Fruit fly (Drosophila melanogaster) whole organism, embryonic: Measurements from ENCODE around the gene CG32452.

ENCODE experiments used
- Blimp-1 ChIP-seq: fragments of 200-800 bp; sonication (Bioruptor generic); optimal IDR thresholded peaks from 3 replicates; lab custom pipeline; 2018; ENCODE audit warnings: missing biosample characterization, missing genetic modification characterization, mild to moderate bottlenecking, moderate library complexity, missing genetic modification reagents
- CG10321 ChIP-seq: fragments of 200-800 bp; sonication (Bioruptor generic); IDR thresholded peaks from 2 replicates; pipeline ENCODE4 v1.3.6; 2022; ENCODE audit warnings: missing biosample characterization, missing genetic modification characterization
- CG12104 ChIP-seq: fragments of 200-800 bp; sonication (Bioruptor generic); optimal IDR thresholded peaks from 3 replicates; lab custom pipeline; 2016; ENCODE audit warnings: missing biosample characterization, missing genetic modification characterization
- CG16813 ChIP-seq: fragments of 200-800 bp; sonication (Bioruptor generic); IDR thresholded peaks from 3 replicates; pipeline ENCODE4 v1.3.6; 2022; ENCODE audit warnings: missing biosample characterization, missing genetic modification characterization; ENCODE audit not compliant: partially characterized antibody
- CG8089 ChIP-seq: fragments of 200-800 bp; sonication (Bioruptor generic); optimal IDR thresholded peaks from 3 replicates; lab custom pipeline; 2016; ENCODE audit warnings: missing biosample characterization, missing genetic modification characterization
- GATAe ChIP-seq: fragments of 200-800 bp; sonication (Bioruptor generic); conservative IDR thresholded peaks from 2 replicates; pipeline ENCODE4 v1.3.6; 2022; ENCODE audit warnings: missing biosample characterization, missing genetic modification characterization
- emc ChIP-seq: fragments of 200-800 bp; sonication (Bioruptor generic); optimal IDR thresholded peaks from 2 replicates; lab custom pipeline; 2016; ENCODE audit warnings: missing biosample characterization, missing genetic modification characterization
- h ChIP-seq: fragments of >200 bp; optimal IDR thresholded peaks from 2 replicates; lab custom pipeline; 2017

DNA sequence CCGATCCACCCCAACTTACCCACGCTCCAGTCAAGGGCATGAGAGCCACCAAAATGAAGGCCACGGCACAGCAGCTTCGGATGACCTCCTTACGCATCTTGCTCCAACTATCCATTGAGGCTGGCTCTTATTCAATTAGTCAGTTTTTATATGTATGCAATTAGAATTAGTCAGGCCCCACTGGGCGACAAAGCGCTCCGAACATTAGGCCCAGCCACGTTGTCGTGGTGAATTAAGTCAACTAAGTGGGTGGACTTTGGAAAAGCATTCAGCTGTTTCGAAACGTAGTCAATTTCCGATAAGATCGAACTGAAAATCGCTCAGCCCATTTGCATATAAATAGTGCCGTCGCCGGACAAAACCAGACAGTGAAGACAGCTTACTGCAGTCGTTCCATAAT, 30.5 kb upstream of the CG32452 start, which contains the start of the genes CG14455 and CG14456:
- no peak for TF ChIP-seq h (lab: Kevin White, UChicago)
- no peak for TF ChIP-seq GATAe (GFP tag; lab: Robert Waterston, UW)
- no peak for TF ChIP-seq Blimp-1
- TF ChIP-seq CG16813 (GFP tag; lab: Robert Waterston, UW): no peak
- TF ChIP-seq emc (GFP tag; lab: Kevin White, UChicago): no peak
- no peak for TF ChIP-seq CG12104 (GFP tag; lab: Kevin White, UChicago)
- TF ChIP-seq CG8089: no peak
- no peak for TF ChIP-seq CG10321 (GFP tag; lab: Robert Waterston, UW)
